Worm (Caenorhabditis elegans): ENCODE results near the gene ZK892.4.

ZK892.4 gene

DNA sequence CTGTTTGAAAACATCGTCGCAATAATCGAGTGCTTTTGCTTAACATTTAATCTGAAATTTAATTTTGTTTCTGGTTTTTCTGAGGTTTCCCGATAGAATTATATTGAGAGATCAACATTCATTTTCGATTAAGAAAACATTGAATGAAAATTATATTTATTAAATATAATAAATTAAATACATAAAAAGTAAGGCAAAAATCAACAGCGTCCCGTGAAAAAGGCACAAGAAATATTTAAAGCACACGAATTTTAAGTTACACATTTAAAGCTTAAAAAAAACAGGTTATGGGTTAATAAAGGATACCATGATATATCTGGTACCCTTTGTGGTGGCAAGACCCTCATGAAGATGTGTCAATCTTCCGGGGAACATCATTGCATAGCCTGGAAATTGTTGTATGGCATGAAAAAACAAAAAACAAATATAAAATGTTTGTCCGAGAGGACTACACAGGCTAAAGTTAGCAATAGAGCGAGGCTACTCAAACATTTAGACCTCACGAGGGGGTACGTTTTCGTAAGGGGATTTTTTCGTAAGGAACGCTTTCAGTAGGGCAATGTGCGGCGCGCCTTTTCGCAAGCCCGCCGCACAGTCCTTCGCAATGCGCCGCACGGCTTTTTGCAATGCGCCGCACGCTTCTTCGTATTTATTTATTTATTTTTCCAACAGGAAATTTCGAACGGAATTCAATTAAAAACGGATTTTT, 27.0 kb downstream of the ZK892.4 start, which contains the start of gene mtcu-2:
mtcu-2 (minus strand) TSS at position 51 of the 709 bp plus-strand sequence.
- TF ChIP-seq snpc-4 (tag; optimal IDR thresholded peaks at IDR 0.05), result peak; percentile 41
- TF ChIP-seq ceh-28 (tag; optimal IDR thresholded peaks at IDR 0.05), result peak; percentile 65
- TF ChIP-seq nfya-1 (tag; optimal IDR thresholded peaks at IDR 0.05; ENCODE audit: insufficient read depth), result peak; percentile 74
- TF ChIP-seq lsy-12 (tag; optimal IDR thresholded peaks at IDR 0.05), result peak; percentile 75
- TF ChIP-seq R02D3.7 (tag; optimal IDR thresholded peaks at IDR 0.05), result peak; percentile 69
- peak; percentile 92 for TF ChIP-seq lin-15B (tag; optimal IDR thresholded peaks at IDR 0.05)
- peak; percentile 34 for TF ChIP-seq elt-2 (tag; optimal IDR thresholded peaks at IDR 0.05)
- TF ChIP-seq skn-1 (tag; optimal IDR thresholded peaks at IDR 0.05), result peak; percentile 53
- TF ChIP-seq egl-5 (tag; optimal IDR thresholded peaks at IDR 0.05), result peak; percentile 18
- TF ChIP-seq jun-1 (tag; optimal IDR thresholded peaks at IDR 0.05), result peak; percentile 60
- TF ChIP-seq tbx-2 (tag; optimal IDR thresholded peaks at IDR 0.05), result peak; percentile 40
- peak; percentile 80 for TF ChIP-seq nhr-43 (tag; optimal IDR thresholded peaks at IDR 0.05; ENCODE audit: poor library complexity, severe bottlenecking)
- peak; percentile 46 for TF ChIP-seq pqm-1 (tag; optimal IDR thresholded peaks at IDR 0.05)
- TF ChIP-seq lin-39 (tag; optimal IDR thresholded peaks at IDR 0.05), result peak; percentile 33
- peak; percentile 82 for TF ChIP-seq nhr-23 (tag; optimal IDR thresholded peaks at IDR 0.05)
- peak; percentile 57 for TF ChIP-seq nhr-25 (tag; optimal IDR thresholded peaks at IDR 0.05)
- peak; percentile 73 for TF ChIP-seq nhr-11 (tag; optimal IDR thresholded peaks at IDR 0.05)
- TF ChIP-seq pha-4 (tag; optimal IDR thresholded peaks at IDR 0.05), result peak; percentile 80

ce11 chrII:10035425-10035824, 29.1 kb downstream of the ZK892.4 start:
- no peak for TF ChIP-seq nhr-28 (tag; optimal IDR thresholded peaks at IDR 0.05)
- TF ChIP-seq nhr-77 (tag; optimal IDR thresholded peaks at IDR 0.05), result no peak
- TF ChIP-seq elt-2 (tag; optimal IDR thresholded peaks at IDR 0.05), result no peak
- no peak for TF ChIP-seq nhr-12 (tag; optimal IDR thresholded peaks at IDR 0.05)
- TF ChIP-seq nhr-76 (tag; optimal IDR thresholded peaks at IDR 0.05), result no peak
- no peak for TF ChIP-seq nhr-11 (tag; optimal IDR thresholded peaks at IDR 0.05)

ce11 chrII:10039799-10040198, 33.4 kb downstream of the ZK892.4 start, which contains the start of gene let-268:
let-268 (minus strand) TSS chrII:10039980.
- TF ChIP-seq nhr-11 (tag; optimal IDR thresholded peaks at IDR 0.05) (no peak), nhr-43 (tag; optimal IDR thresholded peaks at IDR 0.05; ENCODE audit: poor library complexity, severe bottlenecking) (no peak), eor-1 (tag; optimal IDR thresholded peaks at IDR 0.05) (no peak), nfya-1 (tag; optimal IDR thresholded peaks at IDR 0.05; ENCODE audit: insufficient read depth) (peak; percentile 2)

ce11 chrII:10040834-10041233, 34.5 kb downstream of the ZK892.4 start, which contains the start of gene ogr-2:
ogr-2 (plus strand) TSS chrII:10041134.
- TF ChIP-seq ZK546.5 (tag; optimal IDR thresholded peaks at IDR 0.05), result no peak

- TF ChIP-seq mdl-1 (tag; optimal IDR thresholded peaks at IDR 0.05), result no peak
- peak; percentile 21 for TF ChIP-seq lin-39 (tag; optimal IDR thresholded peaks at IDR 0.05)
- TF ChIP-seq ceh-9 (tag; optimal IDR thresholded peaks at IDR 0.05), result no peak
- TF ChIP-seq egl-5 (tag; optimal IDR thresholded peaks at IDR 0.05), result peak; percentile 49
- TF ChIP-seq R02D3.7 (tag; optimal IDR thresholded peaks at IDR 0.05), result no peak
- TF ChIP-seq snpc-4 (tag; optimal IDR thresholded peaks at IDR 0.05), result peak; percentile 66
- TF ChIP-seq ama-1 (optimal IDR thresholded peaks at IDR 0.05), result no peak
- no peak for TF ChIP-seq daf-12 (tag; optimal IDR thresholded peaks at IDR 0.05)
- peak; percentile 89 for TF ChIP-seq pha-4 (tag; optimal IDR thresholded peaks at IDR 0.05)
- no peak for TF ChIP-seq ztf-11 (tag; optimal IDR thresholded peaks at IDR 0.05)
- TF ChIP-seq lin-15B (tag; optimal IDR thresholded peaks at IDR 0.05), result peak; percentile 16
- no peak for TF ChIP-seq sea-2 (GFP tag; optimal IDR thresholded peaks at IDR 0.05)
- TF ChIP-seq eor-1 (tag; optimal IDR thresholded peaks at IDR 0.05), result no peak
- TF ChIP-seq elt-2 (tag; optimal IDR thresholded peaks at IDR 0.05), result peak; percentile 24
- peak; percentile 34 for TF ChIP-seq nhr-25 (tag; optimal IDR thresholded peaks at IDR 0.05)
- TF ChIP-seq nhr-67 (tag; optimal IDR thresholded peaks at IDR 0.05), result no peak
- TF ChIP-seq nfya-1 (tag; optimal IDR thresholded peaks at IDR 0.05; ENCODE audit: insufficient read depth), result peak; percentile 55
These were observed 38.6 kb downstream of the ZK892.4 start, which contains the start of the genes F52H3.11 and bath-38 for ce11 chrII:10044961-10045360. F52H3.11 (minus strand) TSS chrII:10045163. bath-38 (minus strand) TSS chrII:10045270.

Measured in whole organism, L3 larva.